Worm (Caenorhabditis elegans): Measurements from ENCODE around the gene E04D5.5.
"Not testable (repeated sequence)": the region's sequence is repeated elsewhere in the genome, so short reads cannot be mapped to it uniquely, and the experiment has no call there.

The E04D5.5 gene

DNA sequence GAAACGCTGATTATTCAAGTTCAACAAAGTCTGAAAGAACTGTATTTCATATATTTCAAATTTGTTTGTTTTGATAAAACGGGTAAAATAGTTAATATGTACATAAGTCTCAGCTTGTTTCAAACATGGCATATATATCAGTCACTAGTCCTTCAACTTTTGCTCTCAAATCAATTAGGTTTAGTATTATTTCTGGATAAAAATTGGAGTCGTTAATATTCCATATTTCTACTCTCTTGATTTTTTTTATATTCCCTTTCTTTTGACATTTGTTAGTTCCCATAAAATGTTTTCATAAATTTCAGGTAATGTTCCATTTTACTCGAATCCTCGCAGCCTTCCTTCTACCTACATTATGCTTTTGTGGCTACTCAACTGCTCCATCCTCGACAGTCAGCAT lies 24.7 kb downstream of the E04D5.5 start, which contains the start of gene cut-4:
TSS of gene cut-4 (plus strand) at position 301 of the 400 bp plus-strand sequence.
- no peak for TF ChIP-seq ceh-30 (tag; optimal IDR thresholded peaks at IDR 0.05)
- TF ChIP-seq C08G9.2 (tag; optimal IDR thresholded peaks at IDR 0.05) = no peak
- TF ChIP-seq mec-3 (tag; optimal IDR thresholded peaks at IDR 0.05; ENCODE audit: borderline replicate concordance) = no peak
- TF ChIP-seq odd-2 (tag; optimal IDR thresholded peaks at IDR 0.05) = no peak

DNA sequence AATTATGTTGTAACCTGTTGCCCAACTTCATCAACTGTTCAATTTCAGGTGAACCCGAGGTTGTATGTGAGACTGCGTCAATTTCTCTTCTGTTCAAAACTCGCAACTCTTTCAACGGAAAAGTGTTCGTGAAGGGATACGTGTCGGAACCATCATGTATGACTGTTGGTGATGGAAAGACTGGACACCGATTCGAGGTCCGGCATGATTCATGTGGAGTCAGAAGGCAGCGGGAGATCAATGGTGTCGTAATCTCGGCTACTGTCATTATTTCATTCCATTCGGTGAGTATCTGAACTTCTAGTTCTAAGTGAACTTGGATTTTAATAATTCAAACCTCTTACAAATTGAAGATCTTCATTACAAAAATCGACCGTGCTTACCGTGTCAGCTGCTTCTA lies 26.8 kb downstream of the E04D5.5 start:
- TF ChIP-seq rnt-1 (tag; optimal IDR thresholded peaks at IDR 0.05) (no peak), hlh-13 (GFP tag; optimal IDR thresholded peaks at IDR 0.05) (no peak), pag-3 (tag; optimal IDR thresholded peaks at IDR 0.05; ENCODE audit: borderline replicate concordance) (no peak), unc-3 (GFP tag; conservative IDR thresholded peaks at IDR 0.05) (no peak), unc-3 (tag; optimal IDR thresholded peaks at IDR 0.05) (no peak), ceh-34 (tag; optimal IDR thresholded peaks at IDR 0.05) (no peak), F13H6.1 (tag; optimal IDR thresholded peaks at IDR 0.05) (no peak), tbx-7 (tag; optimal IDR thresholded peaks at IDR 0.05) (no peak), pax-1 (tag; optimal IDR thresholded peaks at IDR 0.05) (no peak), fax-1 (tag; optimal IDR thresholded peaks at IDR 0.05) (no peak), unc-55 (GFP tag; optimal IDR thresholded peaks at IDR 0.05) (no peak), ets-4 (tag; optimal IDR thresholded peaks at IDR 0.05) (no peak), ceh-22 (tag; optimal IDR thresholded peaks at IDR 0.05) (no peak), dve-1 (tag; optimal IDR thresholded peaks at IDR 0.05) (no peak), pha-4 (tag; optimal IDR thresholded peaks at IDR 0.05) (no peak), pros-1 (tag; optimal IDR thresholded peaks at IDR 0.05) (no peak), fkh-6 (tag; optimal IDR thresholded peaks at IDR 0.05) (no peak), ceh-18 (tag; optimal IDR thresholded peaks at IDR 0.05) (no peak), hlh-30 (tag; optimal IDR thresholded peaks at IDR 0.05; ENCODE audit: insufficient read depth) (no peak), npax-4 (tag; optimal IDR thresholded peaks at IDR 0.05) (no peak)

DNA sequence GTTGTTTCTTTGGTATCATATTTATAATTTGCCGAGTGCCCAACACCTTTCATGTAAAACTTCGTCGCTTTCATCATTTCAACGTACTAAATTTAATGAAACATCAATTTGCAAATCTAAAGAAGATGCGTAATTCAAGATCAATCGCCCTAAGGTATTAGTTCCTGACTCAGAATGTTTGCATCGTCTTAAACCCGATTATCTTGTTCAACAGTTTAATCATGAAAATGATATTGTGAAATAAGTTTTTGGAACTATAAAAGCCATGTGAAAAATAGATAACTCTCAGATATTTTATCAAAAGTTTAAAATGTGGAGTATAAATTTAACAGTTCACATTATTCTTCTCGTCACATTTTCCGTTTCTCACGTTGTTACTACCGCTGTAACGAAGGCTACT lies 28.9 kb downstream of the E04D5.5 start, which contains the start of gene E04D5.4:
TSS of gene E04D5.4 (plus strand) at position 301 of the 400 bp plus-strand sequence.
- TF ChIP-seq ttx-3 (tag; optimal IDR thresholded peaks at IDR 0.05) = no peak
- no peak for TF ChIP-seq gmeb-2 (tag; optimal IDR thresholded peaks at IDR 0.05)
- TF ChIP-seq pha-2 (tag; optimal IDR thresholded peaks at IDR 0.05) = no peak
- no peak for TF ChIP-seq hlh-30 (tag; optimal IDR thresholded peaks at IDR 0.05; ENCODE audit: insufficient read depth)

DNA sequence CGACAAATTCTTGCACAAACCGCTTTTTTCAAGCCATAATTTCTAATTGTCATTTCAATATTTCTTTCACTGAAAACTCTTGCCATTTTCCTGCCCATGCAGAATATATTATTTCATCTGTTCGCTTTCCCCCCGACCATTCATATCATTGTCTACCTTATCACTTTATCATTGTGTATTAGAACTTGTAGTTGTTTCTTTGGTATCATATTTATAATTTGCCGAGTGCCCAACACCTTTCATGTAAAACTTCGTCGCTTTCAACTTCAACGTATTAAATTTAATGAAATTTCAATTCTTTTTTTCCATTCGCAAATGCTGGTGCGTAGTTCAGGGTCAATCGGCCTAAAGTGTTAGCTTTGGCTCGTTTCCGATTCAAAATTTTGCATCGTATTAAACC lies 31.8 kb downstream of the E04D5.5 start, which contains the start of gene ZK673.1:
TSS of gene ZK673.1 (plus strand) at position 301 of the 400 bp plus-strand sequence.
- not testable (repeated sequence) for TF ChIP-seq hlh-8 (tag; optimal IDR thresholded peaks at IDR 0.05); ztf-16 (tag; optimal IDR thresholded peaks at IDR 0.05); unc-3 (GFP tag; conservative IDR thresholded peaks at IDR 0.05); unc-3 (tag; optimal IDR thresholded peaks at IDR 0.05)

DNA sequence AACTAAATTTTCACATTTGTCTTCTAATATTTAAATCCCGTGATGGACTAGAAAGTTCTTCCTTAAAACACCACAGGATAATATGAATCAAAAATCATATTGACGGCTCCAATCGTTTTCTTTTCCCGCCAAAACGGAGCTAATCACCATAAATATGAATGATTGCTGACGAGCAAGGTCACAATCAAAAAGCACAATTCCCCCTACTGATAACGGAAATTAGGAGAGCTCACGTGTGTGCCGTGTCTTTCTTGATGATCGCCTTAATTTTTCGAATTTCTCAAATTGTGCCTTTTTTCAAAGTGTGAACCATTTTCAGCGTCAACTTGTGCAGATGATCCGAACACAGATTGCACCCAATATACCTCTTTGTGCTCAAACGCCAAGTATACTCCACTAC lies 32.8 kb downstream of the E04D5.5 start:
- TF ChIP-seq elt-2 (tag; optimal IDR thresholded peaks at IDR 0.05) (peak; percentile 72), lin-11 (tag; optimal IDR thresholded peaks at IDR 0.05) (no peak)

DNA sequence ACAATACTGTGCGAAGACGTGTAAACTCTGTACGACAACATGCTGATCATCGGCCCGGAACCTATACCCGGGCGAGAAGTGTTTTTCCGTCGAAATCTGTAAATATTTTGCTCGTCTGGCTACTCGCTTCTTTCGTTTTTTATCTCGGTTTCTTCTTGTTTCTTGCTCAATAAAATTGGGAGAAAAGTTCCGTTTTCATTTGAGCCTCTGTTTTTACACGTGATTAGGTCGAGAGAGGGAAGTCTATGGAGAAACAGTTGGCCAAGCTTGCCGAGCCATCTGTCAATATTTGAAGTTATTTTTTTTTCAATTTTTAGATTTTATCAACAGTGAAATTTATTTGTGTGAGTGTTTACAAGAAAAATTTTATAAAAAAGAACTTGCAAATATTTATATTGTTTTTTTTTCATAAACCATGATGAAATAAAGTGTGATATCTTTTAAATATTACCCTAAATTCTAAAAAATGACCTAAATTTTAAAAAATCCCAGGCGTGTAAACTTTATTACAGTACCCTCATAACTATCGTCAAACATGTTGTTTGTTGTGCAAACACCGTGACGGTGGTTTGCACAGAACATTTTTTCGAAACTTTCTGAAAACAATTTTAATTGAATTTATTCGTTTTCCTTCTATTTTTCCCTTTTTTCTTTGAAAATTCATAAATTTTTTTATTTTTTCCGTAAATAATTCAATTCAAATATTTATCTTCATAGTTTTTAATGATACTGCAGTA lies 34.0 kb downstream of the E04D5.5 start:
- TF ChIP-seq fax-1 (tag; optimal IDR thresholded peaks at IDR 0.05) (no peak), che-1 (tag; optimal IDR thresholded peaks at IDR 0.05) (no peak), ref-2 (tag; optimal IDR thresholded peaks at IDR 0.05) (no peak), fkh-10 (GFP tag; optimal IDR thresholded peaks at IDR 0.05) (no peak)
